Fruit fly (Drosophila melanogaster): ENCODE measurements around the gene CG3868.

The CG3868 gene

dm6 chr3L:14448321-14449043 is 46.0 kb upstream of the CG3868 start (continued):
- TF ChIP-seq toy (GFP tag; IDR thresholded peaks at IDR 0.05) (peak; percentile 55; the same call in 1 of the 2 replicates), CG2116 (GFP tag; optimal IDR thresholded peaks at IDR 0.05) (peak; percentile 75), pros (GFP tag; optimal IDR thresholded peaks at IDR 0.05) (peak; percentile 9), H15 (GFP tag; IDR thresholded peaks at IDR 0.05) (peak; percentile 79), p53 (GFP tag; optimal IDR thresholded peaks at IDR 0.05) (peak; percentile 55), CG33213 (GFP tag; optimal IDR thresholded peaks at IDR 0.05) (peak; percentile 65), prd (optimal IDR thresholded peaks at IDR 0.05) (no peak), prd (GFP tag; IDR thresholded peaks at IDR 0.05) (peak; percentile 96), amos (GFP tag; IDR thresholded peaks at IDR 0.05; ENCODE audit: partially characterized antibody) (no peak), CG3847 (GFP tag; IDR thresholded peaks at IDR 0.05) (no peak; the same call in 1 of the 2 replicates), Asciz (GFP tag; optimal IDR thresholded peaks at IDR 0.05) (peak; percentile 88), sug (tag; optimal IDR thresholded peaks at IDR 0.05) (no peak), CG6654 (GFP tag; optimal IDR thresholded peaks at IDR 0.05) (peak; percentile 53), Dip2 (GFP tag; IDR thresholded peaks at IDR 0.05) (no peak), CG12299 (tag; optimal IDR thresholded peaks at IDR 0.05) (peak; percentile 82), br (optimal IDR thresholded peaks at IDR 0.05) (no peak), CG12071 (GFP tag; optimal IDR thresholded peaks at IDR 0.05) (peak; percentile 83), Fer2 (tag; optimal IDR thresholded peaks at IDR 0.05) (peak; percentile 43), tin (GFP tag; optimal IDR thresholded peaks at IDR 0.05) (peak; percentile 94), en (GFP tag; optimal IDR thresholded peaks at IDR 0.05) (peak; percentile 83), CG4820 (GFP tag; optimal IDR thresholded peaks at IDR 0.05) (peak; percentile 92), Med (GFP tag) (no peak), h (optimal IDR thresholded peaks at IDR 0.05) (no peak), CG9609 (GFP tag; optimal IDR thresholded peaks at IDR 0.05) (peak; percentile 76), Lim3 (GFP tag; IDR thresholded peaks at IDR 0.05) (no peak), CG14860 (GFP tag; IDR thresholded peaks at IDR 0.05; ENCODE audit: partially characterized antibody) (no peak), cato (GFP tag; optimal IDR thresholded peaks at IDR 0.05; ENCODE audit: borderline replicate concordance) (peak; percentile 83), ftz-f1 (GFP tag; optimal IDR thresholded peaks at IDR 0.05) (no peak), CG13424 (tag; optimal IDR thresholded peaks at IDR 0.05) (peak; percentile 93), CG4617 (GFP tag; optimal IDR thresholded peaks at IDR 0.05; ENCODE audit: borderline replicate concordance) (peak; percentile 75), Scr (GFP tag; IDR thresholded peaks at IDR 0.05; ENCODE audit: partially characterized antibody) (no peak), fd102C (GFP tag; optimal IDR thresholded peaks at IDR 0.05) (peak; percentile 92), ara (GFP tag; IDR thresholded peaks at IDR 0.05) (peak; percentile 95), gsb-n (tag; optimal IDR thresholded peaks at IDR 0.05) (peak; percentile 97), Sin3A (optimal IDR thresholded peaks at IDR 0.05) (no peak), twi (tag; optimal IDR thresholded peaks at IDR 0.05) (peak; percentile 86), CG10543 (GFP tag; optimal IDR thresholded peaks at IDR 0.05) (no peak), Kr (GFP tag; optimal IDR thresholded peaks at IDR 0.05) (peak; percentile 63), CG16815 (GFP tag; optimal IDR thresholded peaks at IDR 0.05) (peak; percentile 87), Ssrp (tag; optimal IDR thresholded peaks at IDR 0.05) (peak; percentile 92), ATbp (GFP tag; optimal IDR thresholded peaks at IDR 0.05) (peak; percentile 92), CG17328 (GFP tag; IDR thresholded peaks at IDR 0.05) (peak; percentile 97), CG33557 (GFP tag; optimal IDR thresholded peaks at IDR 0.05) (peak; percentile 90), CG11398 (GFP tag; optimal IDR thresholded peaks at IDR 0.05) (peak; percentile 54), Neu2 (GFP tag; optimal IDR thresholded peaks at IDR 0.05; ENCODE audit: borderline replicate concordance) (peak; percentile 61), CG12104 (GFP tag; optimal IDR thresholded peaks at IDR 0.05) (peak; percentile 60), CG16779 (GFP tag; IDR thresholded peaks at IDR 0.05) (no peak), bab2 (GFP tag; optimal IDR thresholded peaks at IDR 0.05) (peak; percentile 86), CG7357 (GFP tag; IDR thresholded peaks at IDR 0.05) (peak; percentile 78), CG10462 (GFP tag; optimal IDR thresholded peaks at IDR 0.05) (peak; percentile 93), ap (GFP tag; IDR thresholded peaks at IDR 0.05) (peak; percentile 81)
